Worm (Caenorhabditis elegans) whole organism, late embryonic: Measurements from ENCODE around the gene Y41E3.19.

Experiments
- C08G9.2 ChIP-seq: sonication (generic microtip); optimal IDR thresholded peaks from 2 replicates; lab custom pipeline; 2016; ENCODE audit warnings: mild to moderate bottlenecking, missing genetic modification characterization, moderate library complexity, missing compliant biosample characterization
- K09A11.1 ChIP-seq: sonication (generic microtip); optimal IDR thresholded peaks from 2 replicates; lab custom pipeline; 2017; ENCODE audit warnings: antibody characterized with exemption, mild to moderate bottlenecking, missing genetic modification characterization, missing compliant biosample characterization; ENCODE audit not compliant: insufficient read depth
- T23F11.4 ChIP-seq: fragments of 200-800 bp; sonication (Bioruptor generic); optimal IDR thresholded peaks from 2 replicates; lab custom pipeline; 2018; ENCODE audit warnings: mild to moderate bottlenecking, missing genetic modification characterization, missing compliant biosample characterization
- ama-1 ChIP-seq: fragments of 150-350 bp; optimal IDR thresholded peaks from 2 replicates; lab custom pipeline; 2014
- ceh-19 ChIP-seq: fragments of 200-800 bp; sonication (Bioruptor generic); optimal IDR thresholded peaks from 2 replicates; lab custom pipeline; 2018; ENCODE audit warnings: mild to moderate bottlenecking, missing genetic modification characterization, missing compliant biosample characterization
- ceh-2 ChIP-seq: sonication (generic microtip); optimal IDR thresholded peaks from 2 replicates; lab custom pipeline; 2016; ENCODE audit warnings: missing genotype, missing genetic modification characterization, missing compliant biosample characterization
- ceh-31 ChIP-seq: sonication (generic microtip); optimal IDR thresholded peaks from 2 replicates; lab custom pipeline; 2016; ENCODE audit warnings: missing genetic modification characterization, missing compliant biosample characterization
- ceh-6 ChIP-seq: fragments of 200-800 bp; sonication (Bioruptor generic); optimal IDR thresholded peaks from 2 replicates; lab custom pipeline; 2018; ENCODE audit warnings: mild to moderate bottlenecking, missing genetic modification characterization, missing compliant biosample characterization
- che-1 ChIP-seq: sonication (generic microtip); optimal IDR thresholded peaks from 2 replicates; lab custom pipeline; 2016; ENCODE audit warnings: mild to moderate bottlenecking, missing genetic modification characterization, missing compliant biosample characterization
- elt-4 ChIP-seq: sonication (generic microtip); optimal IDR thresholded peaks from 2 replicates; lab custom pipeline; 2016; ENCODE audit warnings: missing genetic modification characterization, missing compliant biosample characterization
- ets-4 ChIP-seq: sonication (generic microtip); optimal IDR thresholded peaks from 2 replicates; lab custom pipeline; 2016; ENCODE audit warnings: missing genetic modification characterization, missing compliant biosample characterization
- eyg-1 ChIP-seq: sonication (generic microtip); optimal IDR thresholded peaks from 2 replicates; lab custom pipeline; 2016; ENCODE audit warnings: missing genotype, missing genetic modification characterization, missing compliant biosample characterization
- fkh-10 ChIP-seq: fragments of 150-350 bp; optimal IDR thresholded peaks from 2 replicates; lab custom pipeline; 2014; ENCODE audit warnings: missing biosample characterization, missing genetic modification reagents, missing genetic modification characterization
- fkh-6 ChIP-seq: sonication (generic microtip); optimal IDR thresholded peaks from 2 replicates; lab custom pipeline; 2016; ENCODE audit warnings: missing genetic modification characterization, missing compliant biosample characterization
- gmeb-2 ChIP-seq: sonication (generic microtip); optimal IDR thresholded peaks from 2 replicates; lab custom pipeline; 2016; ENCODE audit warnings: missing genetic modification characterization, inconsistent platforms, missing compliant biosample characterization
- hlh-15 ChIP-seq: sonication (generic microtip); optimal IDR thresholded peaks from 2 replicates; lab custom pipeline; 2016; ENCODE audit warnings: missing genetic modification characterization, missing compliant biosample characterization
- hlh-30 ChIP-seq: sonication (generic microtip); optimal IDR thresholded peaks from 2 replicates; lab custom pipeline; 2017; ENCODE audit warnings: antibody characterized with exemption, missing genetic modification characterization, missing compliant biosample characterization; ENCODE audit not compliant: insufficient read depth
- hlh-6 ChIP-seq: sonication (generic microtip); optimal IDR thresholded peaks from 2 replicates; lab custom pipeline; 2016; ENCODE audit warnings: missing genotype, missing genetic modification characterization, missing compliant biosample characterization
- lim-6 ChIP-seq: sonication (generic microtip); optimal IDR thresholded peaks from 2 replicates; lab custom pipeline; 2016; ENCODE audit warnings: missing genetic modification characterization, missing compliant biosample characterization
- lin-11 ChIP-seq: fragments of 200-800 bp; sonication (Bioruptor generic); optimal IDR thresholded peaks from 2 replicates; lab custom pipeline; 2018; ENCODE audit warnings: mild to moderate bottlenecking, missing genetic modification characterization, missing compliant biosample characterization
- mec-3 ChIP-seq: sonication (generic microtip); optimal IDR thresholded peaks from 2 replicates; lab custom pipeline; 2016; ENCODE audit warnings: borderline replicate concordance, missing genetic modification characterization, missing compliant biosample characterization
- nfya-1 ChIP-seq: sonication (generic microtip); optimal IDR thresholded peaks from 2 replicates; lab custom pipeline; 2017; ENCODE audit warnings: missing genetic modification characterization, mild to moderate bottlenecking, missing compliant biosample characterization, antibody characterized with exemption, moderate library complexity
- nhr-232 ChIP-seq: sonication (generic microtip); optimal IDR thresholded peaks from 2 replicates; lab custom pipeline; 2016; ENCODE audit warnings: missing genetic modification characterization, missing compliant biosample characterization
- pha-2 ChIP-seq: sonication (generic microtip); optimal IDR thresholded peaks from 2 replicates; lab custom pipeline; 2017; ENCODE audit warnings: mild to moderate bottlenecking, missing genetic modification characterization, missing compliant biosample characterization
- pha-4 ChIP-seq: fragments of 150-350 bp; optimal IDR thresholded peaks from 2 replicates; lab custom pipeline; 2018; ENCODE audit warnings: missing biosample characterization, missing genetic modification reagents, missing genetic modification characterization
- pqm-1 ChIP-seq: sonication (generic microtip); optimal IDR thresholded peaks from 2 replicates; lab custom pipeline; 2016; ENCODE audit warnings: missing genetic modification characterization, missing compliant biosample characterization
- pros-1 ChIP-seq: fragments of 150-350 bp; optimal IDR thresholded peaks from 2 replicates; lab custom pipeline; 2014; ENCODE audit warnings: missing biosample characterization, missing genetic modification reagents, missing genetic modification characterization
- sdc-2 ChIP-seq: sonication (generic microtip); optimal IDR thresholded peaks from 2 replicates; lab custom pipeline; 2016; ENCODE audit warnings: missing genotype, missing genetic modification characterization, missing compliant biosample characterization
- sox-2 ChIP-seq: fragments of 200-800 bp; sonication (Bioruptor generic); IDR thresholded peaks from 2 replicates; pipeline ENCODE4 v1.3.6; 2022; ENCODE audit warnings: missing genetic modification reagents, missing genetic modification characterization, missing compliant biosample characterization
- tbx-2 ChIP-seq: sonication (generic microtip); optimal IDR thresholded peaks from 2 replicates; lab custom pipeline; 2016; ENCODE audit warnings: missing genetic modification characterization, missing compliant biosample characterization
- unc-3 ChIP-seq, 2 experiments: fragments of 200-800 bp in 1 of 2; sonication (Bioruptor generic) in 1 of 2; sonication (generic microtip) in 1 of 2; conservative IDR thresholded peaks in 1 of 2; optimal IDR thresholded peaks in 1 of 2; 2 replicates each; pipeline versions ENCODE4 v1.3.6 to Lab custom; 2016 to 2022; ENCODE audit warnings: missing compliant biosample characterization in 2 of 2, missing genetic modification characterization in 2 of 2, missing genetic modification reagents in 1 of 2
- unc-42 ChIP-seq: sonication (generic microtip); optimal IDR thresholded peaks from 2 replicates; lab custom pipeline; 2016; ENCODE audit warnings: missing genotype, missing genetic modification characterization, missing compliant biosample characterization
- unc-55 ChIP-seq: sonication (generic microtip); optimal IDR thresholded peaks from 2 replicates; lab custom pipeline; 2017; ENCODE audit warnings: missing biosample characterization, missing genetic modification reagents, missing genetic modification characterization
- unc-86 ChIP-seq: sonication (generic microtip); optimal IDR thresholded peaks from 2 replicates; lab custom pipeline; 2016; ENCODE audit warnings: missing genetic modification characterization, missing compliant biosample characterization
- zip-5 ChIP-seq: sonication (generic microtip); optimal IDR thresholded peaks from 2 replicates; lab custom pipeline; 2016; ENCODE audit warnings: missing genetic modification characterization, missing compliant biosample characterization
- ztf-16 ChIP-seq: sonication (generic microtip); optimal IDR thresholded peaks from 2 replicates; lab custom pipeline; 2017; ENCODE audit warnings: missing genetic modification characterization, missing compliant biosample characterization

Y41E3.19 gene

ce11 chrIV:15068818-15069217 is 12.9 kb downstream of the Y41E3.19 start, which contains the start of gene srt-48:
TSS of gene srt-48 (minus strand) at chrIV:15068918.
- no peak for TF ChIP-seq unc-3 (GFP tag; conservative IDR thresholded peaks at IDR 0.05; lab: Robert Waterston, UW)
- no peak for TF ChIP-seq unc-3 (tag; optimal IDR thresholded peaks at IDR 0.05; lab: Kevin White, UChicago)
- no peak for TF ChIP-seq K09A11.1 (tag; lab: Kevin White, UChicago)
- no peak for TF ChIP-seq mec-3
- no peak for TF ChIP-seq sdc-2 (tag; lab: Kevin White, UChicago)
- TF ChIP-seq T23F11.4, result no peak
- TF ChIP-seq hlh-15, result no peak
- TF ChIP-seq pros-1, result no peak
- no peak for TF ChIP-seq lin-11 (tag; lab: Kevin White, UChicago)
- TF ChIP-seq ceh-6 (GFP tag; lab: Kevin White, UChicago), result no peak
- TF ChIP-seq pqm-1 (tag; lab: Kevin White, UChicago), result no peak
- TF ChIP-seq fkh-10 (GFP tag; lab: Kevin White, UChicago), result no peak
- TF ChIP-seq ama-1 (lab: Kevin White, UChicago), result no peak
- no peak for TF ChIP-seq elt-4 (tag; lab: Kevin White, UChicago)
- no peak for TF ChIP-seq unc-42 (tag; lab: Kevin White, UChicago)
- TF ChIP-seq ceh-19 (GFP tag; lab: Kevin White, UChicago), result no peak
- no peak for TF ChIP-seq sox-2

ce11 chrIV:15074392-15074791 is 18.5 kb downstream of the Y41E3.19 start, which contains the start of gene srt-50:
TSS of gene srt-50 (plus strand) at chrIV:15074692.
- TF ChIP-seq fkh-10 (GFP tag; lab: Kevin White, UChicago) (no peak), ztf-16 (tag; lab: Kevin White, UChicago) (no peak), ceh-31 (tag; lab: Kevin White, UChicago) (no peak), pha-2 (tag; lab: Kevin White, UChicago) (no peak), hlh-30 (tag; lab: Kevin White, UChicago) (no peak), gmeb-2 (tag; lab: Kevin White, UChicago) (no peak), eyg-1 (no peak), ets-4 (tag; lab: Kevin White, UChicago) (no peak), T23F11.4 (no peak)

ce11 chrIV:15098294-15098693 is 42.4 kb downstream of the Y41E3.19 start, which contains the start of gene srt-49:
TSS of gene srt-49 (minus strand) at chrIV:15098394.
- TF ChIP-seq tbx-2 (tag; lab: Kevin White, UChicago), result no peak
- no peak for TF ChIP-seq elt-4 (tag; lab: Kevin White, UChicago)
- no peak for TF ChIP-seq gmeb-2 (tag; lab: Kevin White, UChicago)
- TF ChIP-seq hlh-6, result no peak
- no peak for TF ChIP-seq ama-1 (lab: Kevin White, UChicago)
- no peak for TF ChIP-seq ceh-2 (tag; lab: Kevin White, UChicago)
- TF ChIP-seq zip-5, result no peak
- TF ChIP-seq pha-4, result no peak
- TF ChIP-seq lin-11 (tag; lab: Kevin White, UChicago), result no peak
- TF ChIP-seq fkh-10 (GFP tag; lab: Kevin White, UChicago), result no peak
- TF ChIP-seq ceh-19 (GFP tag; lab: Kevin White, UChicago), result no peak

- TF ChIP-seq fkh-6, result no peak
- no peak for TF ChIP-seq che-1 (tag; lab: Kevin White, UChicago)
- no peak for TF ChIP-seq unc-86 (tag; lab: Kevin White, UChicago)
- no peak for TF ChIP-seq C08G9.2 (tag; lab: Kevin White, UChicago)
- TF ChIP-seq unc-55 (GFP tag; lab: Kevin White, UChicago), result no peak
- TF ChIP-seq nfya-1 (tag; lab: Kevin White, UChicago), result no peak
- TF ChIP-seq nhr-232, result no peak
- TF ChIP-seq tbx-2 (tag; lab: Kevin White, UChicago), result no peak
- no peak for TF ChIP-seq lim-6 (tag; lab: Kevin White, UChicago)
- no peak for TF ChIP-seq pqm-1 (tag; lab: Kevin White, UChicago)
- no peak for TF ChIP-seq hlh-15
Measured at ce11 chrIV:15103224-15103679, 47.3 kb downstream of the Y41E3.19 start, which contains the start of gene srt-44. TSS of gene srt-44 (plus strand) at chrIV:15103629.
